Worm (Caenorhabditis elegans): ENCODE data around the gene C56G2.22.

The C56G2.22 gene

ce11 chrIII:6361560-6361959, 15.3 kb downstream of the C56G2.22 start (continued):
- TF ChIP-seq ceh-32 (tag; optimal IDR thresholded peaks at IDR 0.05; ENCODE audit: poor library complexity) (no peak), D1046.2 (GFP tag; IDR thresholded peaks at IDR 0.05) (no peak), tag-97 (GFP tag; IDR thresholded peaks at IDR 0.05) (no peak), egl-27 (tag; optimal IDR thresholded peaks at IDR 0.05) (no peak), lin-38 (GFP tag; IDR thresholded peaks at IDR 0.05) (no peak), mep-1 (tag; optimal IDR thresholded peaks at IDR 0.05) (peak; percentile 32), hlh-11 (tag; optimal IDR thresholded peaks at IDR 0.05) (peak; percentile 89), mdl-1 (tag; optimal IDR thresholded peaks at IDR 0.05) (peak in 1 of 2 experiments; percentile 66), lsy-2 (tag; optimal IDR thresholded peaks at IDR 0.05) (peak; percentile 25 to 34), tra-1 (GFP tag; IDR thresholded peaks at IDR 0.05) (no peak), ces-1 (GFP tag; optimal IDR thresholded peaks at IDR 0.05) (no peak), ztf-11 (tag; optimal IDR thresholded peaks at IDR 0.05) (no peak), mes-2 (tag; optimal IDR thresholded peaks at IDR 0.05; ENCODE audit: poor library complexity, severe bottlenecking) (peak; percentile 2), hlh-30 (tag; optimal IDR thresholded peaks at IDR 0.05; ENCODE audit: insufficient read depth) (peak; percentile 35), nhr-11 (tag; optimal IDR thresholded peaks at IDR 0.05) (no peak), spr-3 (GFP tag; optimal IDR thresholded peaks at IDR 0.05) (no peak), php-3 (GFP tag; IDR thresholded peaks at IDR 0.05) (peak; percentile 61; the same call in 1 of the 2 replicates), zip-2 (tag; optimal IDR thresholded peaks at IDR 0.05) (peak; percentile 25), aha-1 (tag) (peak; percentile 7), T20F7.1 (GFP tag; optimal IDR thresholded peaks at IDR 0.05) (peak; percentile 46), gei-8 (GFP tag; optimal IDR thresholded peaks at IDR 0.05) (no peak)

- TF ChIP-seq mxl-3 (GFP tag; optimal IDR thresholded peaks at IDR 0.05) = peak; percentile 38
- no peak for TF ChIP-seq ztf-7 (tag; optimal IDR thresholded peaks at IDR 0.05)
- peak in 1 of 2 experiments; percentile 43 for TF ChIP-seq mdl-1 (tag; optimal IDR thresholded peaks at IDR 0.05)
- TF ChIP-seq ceh-44 (GFP tag; IDR thresholded peaks at IDR 0.05) = no peak
- TF ChIP-seq sdz-12 (GFP tag; optimal IDR thresholded peaks at IDR 0.05) = no peak
- TF ChIP-seq dmd-6 (GFP tag; IDR thresholded peaks at IDR 0.05) = peak; percentile 77
- peak; percentile 60; the same call in 1 of the 2 replicates for TF ChIP-seq tra-1 (GFP tag; IDR thresholded peaks at IDR 0.05)
- peak in 1 of 2 experiments; percentile 39 for TF ChIP-seq lsy-2 (tag; optimal IDR thresholded peaks at IDR 0.05)
- 0 out of 2 replicates have a peak, but pooled peaks have one; percentile 12 for TF ChIP-seq lin-38 (GFP tag; IDR thresholded peaks at IDR 0.05)
- TF ChIP-seq nhr-102 (tag; optimal IDR thresholded peaks at IDR 0.05) = peak; percentile 11
- no peak for TF ChIP-seq ceh-62 (tag; optimal IDR thresholded peaks at IDR 0.05)
- TF ChIP-seq spr-1 (tag; optimal IDR thresholded peaks at IDR 0.05) = no peak
- 0 out of 2 replicates have a peak, but pooled peaks have one; percentile 10 for TF ChIP-seq lin-29 (GFP tag; IDR thresholded peaks at IDR 0.05)
- TF ChIP-seq unc-62 (GFP tag; optimal IDR thresholded peaks at IDR 0.05 in 1 of 2) = peak in 1 of 2 experiments; percentile 99
- no peak for TF ChIP-seq unc-62 (tag; optimal IDR thresholded peaks at IDR 0.05)
- TF ChIP-seq hlh-30 (tag; optimal IDR thresholded peaks at IDR 0.05; ENCODE audit: insufficient read depth) = peak; percentile 69
- TF ChIP-seq madf-9 (GFP tag; conservative IDR thresholded peaks at IDR 0.05) = no peak
- peak; percentile 71 for TF ChIP-seq hlh-11 (tag; optimal IDR thresholded peaks at IDR 0.05)
- TF ChIP-seq D1046.2 (GFP tag; IDR thresholded peaks at IDR 0.05) = no peak
- TF ChIP-seq daf-19 (GFP tag; conservative IDR thresholded peaks at IDR 0.05) = 0 out of 2 replicates have a peak, but pooled peaks have one; percentile 25
- no peak for TF ChIP-seq egl-43 (GFP tag; IDR thresholded peaks at IDR 0.05)
- no peak for TF ChIP-seq ztf-11 (tag; optimal IDR thresholded peaks at IDR 0.05)
- TF ChIP-seq hmg-1.1 (GFP tag; IDR thresholded peaks at IDR 0.05) = 0 out of 2 replicates have a peak, but pooled peaks have one; percentile 14
- peak; percentile 22 for TF ChIP-seq mep-1 (tag; optimal IDR thresholded peaks at IDR 0.05)
- TF ChIP-seq dve-1 (tag; optimal IDR thresholded peaks at IDR 0.05; ENCODE audit: insufficient read depth) = peak; percentile 20
- TF ChIP-seq nhr-11 (tag; optimal IDR thresholded peaks at IDR 0.05) = peak; percentile 28
- peak; percentile 77 for TF ChIP-seq nhr-28 (tag; optimal IDR thresholded peaks at IDR 0.05)
- TF ChIP-seq nhr-77 (tag; optimal IDR thresholded peaks at IDR 0.05) = no peak
- no peak for TF ChIP-seq dmd-9 (GFP tag; IDR thresholded peaks at IDR 0.05)
- TF ChIP-seq ctbp-1 (GFP tag; IDR thresholded peaks at IDR 0.05) = 0 out of 2 replicates have a peak, but pooled peaks have one; percentile 10
- no peak for TF ChIP-seq T20F7.1 (GFP tag; optimal IDR thresholded peaks at IDR 0.05)
- TF ChIP-seq lin-39 (tag; optimal IDR thresholded peaks at IDR 0.05) = no peak
- no peak for TF ChIP-seq dpl-1 (GFP tag; optimal IDR thresholded peaks at IDR 0.05)
- TF ChIP-seq ceh-20 (GFP tag; IDR thresholded peaks at IDR 0.05) = 0 out of 2 replicates have a peak, but pooled peaks have one; percentile 16
- TF ChIP-seq nhr-25 (tag; optimal IDR thresholded peaks at IDR 0.05; ENCODE audit: borderline replicate concordance, insufficient read depth) = peak; percentile 25
- TF ChIP-seq nhr-48 (tag; optimal IDR thresholded peaks at IDR 0.05) = peak; percentile 74
Measured at ce11 chrIII:6362323-6362922, 16.2 kb downstream of the C56G2.22 start.

All from whole organism, L4 larva.